Fruit fly (Drosophila melanogaster) whole organism, adult: Measurements from ENCODE around the gene Ir21a.

Experiments used
- CG11617 ChIP-seq: fragments of 200-800 bp; sonication (Bioruptor generic); optimal IDR thresholded peaks from 2 replicates; lab custom pipeline; 2017; ENCODE audit warnings: mild to moderate bottlenecking, missing biosample characterization, missing genetic modification reagents, missing genetic modification characterization
- CG12768 ChIP-seq: fragments of 200-800 bp; sonication (Bioruptor generic); optimal IDR thresholded peaks from 2 replicates; lab custom pipeline; 2017; ENCODE audit warnings: missing biosample characterization, missing genetic modification characterization, mild to moderate bottlenecking, moderate library complexity, missing genetic modification reagents
- CG14711 ChIP-seq: fragments of 200-800 bp; sonication (Bioruptor generic); optimal IDR thresholded peaks from 2 replicates; lab custom pipeline; 2018; ENCODE audit warnings: missing biosample characterization, mild to moderate bottlenecking, missing genetic modification characterization, moderate library complexity
- CG1620 ChIP-seq: fragments of 200-800 bp; sonication (Bioruptor generic); optimal IDR thresholded peaks from 2 replicates; lab custom pipeline; 2016; ENCODE audit warnings: missing biosample characterization, missing genetic modification characterization
- CG7045 ChIP-seq: fragments of 200-800 bp; sonication (Bioruptor generic); optimal IDR thresholded peaks from 2 replicates; lab custom pipeline; 2017; ENCODE audit warnings: missing biosample characterization, mild to moderate bottlenecking, missing genetic modification characterization
- CG7101 ChIP-seq: fragments of 200-800 bp; sonication (Bioruptor generic); optimal IDR thresholded peaks from 2 replicates; lab custom pipeline; 2018; ENCODE audit warnings: missing biosample characterization, mild to moderate bottlenecking, missing genetic modification characterization, moderate library complexity
- Clk ChIP-seq: fragments of 200-800 bp; sonication (Bioruptor generic); optimal IDR thresholded peaks from 2 replicates; lab custom pipeline; 2017; ENCODE audit warnings: missing biosample characterization, missing genetic modification characterization
- Mnt ChIP-seq: fragments of 200-800 bp; sonication (Bioruptor generic); optimal IDR thresholded peaks from 2 replicates; lab custom pipeline; 2016; ENCODE audit warnings: missing biosample characterization, mild to moderate bottlenecking, missing genetic modification characterization
- bab1 ChIP-seq: fragments of 200-800 bp; sonication (Bioruptor generic); optimal IDR thresholded peaks from 3 replicates; lab custom pipeline; 2019; ENCODE audit warnings: missing biosample characterization, mild to moderate bottlenecking, missing genetic modification characterization, moderate library complexity
- cic ChIP-seq: fragments of 200-800 bp; sonication (Bioruptor generic); optimal IDR thresholded peaks from 2 replicates; lab custom pipeline; 2017; ENCODE audit warnings: missing biosample characterization, mild to moderate bottlenecking, missing genetic modification characterization, moderate library complexity
- pad ChIP-seq: fragments of 200-800 bp; sonication (Bioruptor generic); optimal IDR thresholded peaks from 3 replicates; lab custom pipeline; 2017; ENCODE audit warnings: missing biosample characterization, missing genetic modification characterization, mild to moderate bottlenecking, moderate library complexity, missing genetic modification reagents
- toe ChIP-seq: fragments of 200-800 bp; sonication (Bioruptor generic); optimal IDR thresholded peaks from 2 replicates; lab custom pipeline; 2016; ENCODE audit warnings: missing biosample characterization, missing genetic modification characterization

DNA sequence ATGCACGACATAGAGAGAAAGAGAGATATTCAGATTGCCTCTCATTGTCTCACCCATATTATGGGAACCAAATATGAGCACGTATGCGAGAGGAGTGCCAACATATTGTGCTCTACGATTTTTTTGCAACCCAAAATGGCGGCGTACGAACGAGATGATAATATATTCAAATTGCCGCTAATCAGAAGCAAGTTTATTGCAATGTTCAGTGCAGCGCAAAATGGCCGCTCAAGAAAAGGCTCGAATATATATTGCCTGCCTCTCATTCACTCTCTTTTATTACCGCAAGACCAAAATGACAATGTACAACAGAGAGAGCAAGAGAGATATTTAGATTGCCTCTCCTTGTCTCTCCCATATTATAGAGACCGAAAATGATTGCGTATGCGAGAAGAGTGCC is 19.4 kb downstream of the Ir21a start:
- TF ChIP-seq toe (GFP tag; lab: Kevin White, UChicago) (no peak), Clk (GFP tag; lab: Kevin White, UChicago) (no peak), CG12768 (GFP tag; lab: Kevin White, UChicago) (no peak), CG11617 (GFP tag; lab: Kevin White, UChicago) (no peak), CG7045 (GFP tag; lab: Kevin White, UChicago) (no peak), CG1620 (GFP tag; lab: Kevin White, UChicago) (no peak), CG14711 (no peak), bab1 (GFP tag; lab: Kevin White, UChicago) (no peak), CG7101 (tag; lab: Kevin White, UChicago) (no peak), Mnt (no peak), cic (GFP tag; lab: Kevin White, UChicago) (no peak), pad (GFP tag; lab: Kevin White, UChicago) (no peak)
